Fruit fly (Drosophila melanogaster): ENCODE results near the gene fh.

The fh gene

dm6 chrX:9133577-9134240, 15.2 kb downstream of the fh start:
- no peak for TF ChIP-seq HLHmδ (GFP tag; optimal IDR thresholded peaks at IDR 0.05)
- peak in 1 of 2 experiments; percentile 83 for TF ChIP-seq insv (GFP tag; optimal IDR thresholded peaks at IDR 0.05)
- no peak for TF ChIP-seq repo (GFP tag; optimal IDR thresholded peaks at IDR 0.05)
- TF ChIP-seq vvl (GFP tag; IDR thresholded peaks at IDR 0.05) = no peak
- peak in 1 of 2 experiments; percentile 12 for TF ChIP-seq Pdp1 (GFP tag; optimal IDR thresholded peaks at IDR 0.05)
- TF ChIP-seq CG3065 (GFP tag; optimal IDR thresholded peaks at IDR 0.05) = no peak
- TF ChIP-seq grn (GFP tag; optimal IDR thresholded peaks at IDR 0.05) = peak; percentile 92
- TF ChIP-seq Deaf1 (tag; optimal IDR thresholded peaks at IDR 0.05) = peak; percentile 61
- TF ChIP-seq crol (GFP tag; IDR thresholded peaks at IDR 0.05) = peak; percentile 17; the same call in 1 of the 2 replicates
- peak; percentile 37 for TF ChIP-seq CG5180 (GFP tag; optimal IDR thresholded peaks at IDR 0.05)
- peak; percentile 53 for TF ChIP-seq zf30C (GFP tag; optimal IDR thresholded peaks at IDR 0.05)
- no peak for TF ChIP-seq CG7987 (GFP tag; optimal IDR thresholded peaks at IDR 0.05)
- no peak for TF ChIP-seq CG2116 (GFP tag; optimal IDR thresholded peaks at IDR 0.05)
- no peak for TF ChIP-seq B-H1 (GFP tag; IDR thresholded peaks at IDR 0.05)
- TF ChIP-seq CG18011 (GFP tag; optimal IDR thresholded peaks at IDR 0.05) = no peak
- peak; percentile 11 for TF ChIP-seq cad (GFP tag; optimal IDR thresholded peaks at IDR 0.05)
- no peak for TF ChIP-seq Eip74EF (GFP tag; optimal IDR thresholded peaks at IDR 0.05)
- peak; percentile 8 for TF ChIP-seq CG1603 (tag; optimal IDR thresholded peaks at IDR 0.05)
- TF ChIP-seq CG13894 (tag; optimal IDR thresholded peaks at IDR 0.05) = peak; percentile 37
- no peak for TF ChIP-seq CG2712 (tag; optimal IDR thresholded peaks at IDR 0.05)
- no peak for TF ChIP-seq D19B (GFP tag; optimal IDR thresholded peaks at IDR 0.05)
- TF ChIP-seq tgo (GFP tag; IDR thresholded peaks at IDR 0.05) = no peak
- peak; percentile 57 for TF ChIP-seq kni (GFP tag; optimal IDR thresholded peaks at IDR 0.05)
- peak; percentile 37 for TF ChIP-seq sens (GFP tag)

dm6 chrX:9132589-9133237, 16.2 kb downstream of the fh start:
- TF ChIP-seq kni (GFP tag; optimal IDR thresholded peaks at IDR 0.05) (peak; percentile 82), CG10543 (GFP tag; optimal IDR thresholded peaks at IDR 0.05) (peak; percentile 5), CG5180 (GFP tag; optimal IDR thresholded peaks at IDR 0.05) (peak; percentile 30), NC2α (GFP tag; optimal IDR thresholded peaks at IDR 0.05) (no peak), lola (GFP tag; optimal IDR thresholded peaks at IDR 0.05) (no peak), cad (GFP tag; optimal IDR thresholded peaks at IDR 0.05) (peak; percentile 84), pros (GFP tag; optimal IDR thresholded peaks at IDR 0.05) (peak; percentile 29), gsb-n (tag; optimal IDR thresholded peaks at IDR 0.05) (no peak), row (GFP tag; IDR thresholded peaks at IDR 0.05) (0 out of 3 replicates have a peak, but pooled peaks have one; percentile 10), oc (tag; optimal IDR thresholded peaks at IDR 0.05) (peak; percentile 52), CG17612 (GFP tag; IDR thresholded peaks at IDR 0.05) (no peak), Drgx (GFP tag; IDR thresholded peaks at IDR 0.05) (no peak), CG13894 (tag; optimal IDR thresholded peaks at IDR 0.05) (peak; percentile 20), CG6791 (GFP tag; IDR thresholded peaks at IDR 0.05; ENCODE audit: partially characterized antibody) (peak; percentile 13; the same call in 1 of the 3 replicates), CG17328 (GFP tag; IDR thresholded peaks at IDR 0.05) (no peak), bowl (GFP tag; IDR thresholded peaks at IDR 0.05) (no peak), odd (GFP tag; optimal IDR thresholded peaks at IDR 0.05) (peak; percentile 77), CG17829 (tag; optimal IDR thresholded peaks at IDR 0.05) (peak; percentile 0), Neu2 (GFP tag; optimal IDR thresholded peaks at IDR 0.05; ENCODE audit: borderline replicate concordance) (no peak), CG2116 (GFP tag; optimal IDR thresholded peaks at IDR 0.05) (no peak), zen (tag; optimal IDR thresholded peaks at IDR 0.05) (peak; percentile 85), CG5953 (GFP tag; IDR thresholded peaks at IDR 0.05) (no peak), CG11398 (GFP tag; optimal IDR thresholded peaks at IDR 0.05) (no peak), cato (GFP tag; optimal IDR thresholded peaks at IDR 0.05; ENCODE audit: borderline replicate concordance) (no peak), CG1603 (tag; optimal IDR thresholded peaks at IDR 0.05) (peak; percentile 14), sqz (GFP tag; optimal IDR thresholded peaks at IDR 0.05) (peak; percentile 40), exex (tag; optimal IDR thresholded peaks at IDR 0.05) (no peak), zf30C (GFP tag; optimal IDR thresholded peaks at IDR 0.05) (peak; percentile 94), insv (GFP tag; optimal IDR thresholded peaks at IDR 0.05) (peak in 1 of 2 experiments; percentile 14), sens (GFP tag) (peak; percentile 43)
